Worm (Caenorhabditis elegans) whole organism, young adult: ENCODE results near the gene F23H11.5.

Experiments
- B0019.2 ChIP-seq: fragments of 200-800 bp; sonication (Bioruptor generic); conservative IDR thresholded peaks from 2 replicates; pipeline ENCODE4 v1.3.6; 2022; ENCODE audit warnings: missing genetic modification reagents, missing genetic modification characterization, missing compliant biosample characterization
- C06A6.2 ChIP-seq: fragments of 200-800 bp; sonication (Bioruptor generic); conservative IDR thresholded peaks from 2 replicates; pipeline ENCODE4 v1.3.6; 2022; ENCODE audit warnings: missing genetic modification characterization, missing compliant biosample characterization
- F22D6.2 ChIP-seq: sonication (generic microtip); optimal IDR thresholded peaks from 2 replicates; lab custom pipeline; 2016; ENCODE audit warnings: mild to moderate bottlenecking, missing genetic modification characterization, missing compliant biosample characterization
- F55B11.4 ChIP-seq: sonication (generic microtip); optimal IDR thresholded peaks from 2 replicates; lab custom pipeline; 2016; ENCODE audit warnings: missing compliant biosample characterization, missing genetic modification characterization, borderline replicate concordance; ENCODE audit not compliant: insufficient read depth
- Y53G8AR.9 ChIP-seq: fragments of 200-800 bp; sonication (Bioruptor generic); conservative IDR thresholded peaks from 2 replicates; pipeline ENCODE4 v1.3.6; 2022; ENCODE audit warnings: missing genetic modification reagents, missing genetic modification characterization, missing compliant biosample characterization
- Y95B8A.8 ChIP-seq: fragments of 200-800 bp; sonication (Bioruptor generic); IDR thresholded peaks from 2 replicates; pipeline ENCODE4 v1.3.6; 2022; ENCODE audit warnings: missing genetic modification reagents, missing genetic modification characterization, missing compliant biosample characterization
- attf-5 ChIP-seq: fragments of 200-800 bp; sonication (Bioruptor generic); optimal IDR thresholded peaks from 2 replicates; lab custom pipeline; 2018; ENCODE audit warnings: mild to moderate bottlenecking, missing genetic modification characterization, missing compliant biosample characterization
- attf-6 ChIP-seq: fragments of 200-800 bp; sonication (Bioruptor generic); IDR thresholded peaks from 2 replicates; pipeline ENCODE4 v1.3.6; 2022; ENCODE audit warnings: missing genetic modification reagents, missing genetic modification characterization, missing compliant biosample characterization
- bed-1 ChIP-seq: fragments of 200-800 bp; sonication (Bioruptor generic); IDR thresholded peaks from 2 replicates; pipeline ENCODE4 v1.3.6; 2022; ENCODE audit warnings: missing genetic modification reagents, missing genetic modification characterization, missing compliant biosample characterization
- die-1 ChIP-seq: sonication (generic microtip); optimal IDR thresholded peaks from 2 replicates; lab custom pipeline; 2016; ENCODE audit warnings: missing genotype, mild to moderate bottlenecking, missing genetic modification characterization, missing compliant biosample characterization
- efl-1 ChIP-seq: fragments of 150-350 bp; optimal IDR thresholded peaks from 2 replicates; lab custom pipeline; 2014; ENCODE audit warnings: missing biosample characterization, missing genetic modification reagents, missing genetic modification characterization
- hlh-26 ChIP-seq: fragments of 200-800 bp; sonication (Bioruptor generic); conservative IDR thresholded peaks from 2 replicates; pipeline ENCODE4 v1.3.6; 2022; ENCODE audit warnings: missing genetic modification reagents, missing genetic modification characterization, missing compliant biosample characterization
- hrde-1 ChIP-seq: sonication (generic microtip); optimal IDR thresholded peaks from 2 replicates; lab custom pipeline; 2016; ENCODE audit warnings: missing genetic modification characterization, mild to moderate bottlenecking, missing compliant biosample characterization, moderate library complexity, missing genotype, missing genetic modification reagents, borderline replicate concordance
- hsf-1 ChIP-seq: fragments of 200-800 bp; sonication (Bioruptor generic); IDR thresholded peaks from 2 replicates; pipeline ENCODE4 v1.3.6; 2022; ENCODE audit warnings: missing genetic modification reagents, missing genetic modification characterization, missing compliant biosample characterization
- let-607 ChIP-seq, 2 experiments: fragments of 200-800 bp in 1 of 2; sonication (Bioruptor generic) in 1 of 2; sonication (generic microtip) in 1 of 2; optimal IDR thresholded peaks; 2 replicates each; lab custom pipeline; 2016 to 2018; ENCODE audit warnings: mild to moderate bottlenecking in 2 of 2, missing compliant biosample characterization in 2 of 2, missing genetic modification characterization in 2 of 2, moderate library complexity in 2 of 2, missing genotype in 1 of 2
- lin-26 ChIP-seq: fragments of 200-800 bp; sonication (Bioruptor generic); IDR thresholded peaks from 2 replicates; pipeline ENCODE4 v1.3.6; 2022; ENCODE audit warnings: missing genetic modification reagents, missing genetic modification characterization, missing compliant biosample characterization
- lin-40 ChIP-seq: sonication (generic microtip); optimal IDR thresholded peaks from 2 replicates; lab custom pipeline; 2016; ENCODE audit warnings: missing genetic modification characterization, mild to moderate bottlenecking, missing compliant biosample characterization, missing genotype, missing genetic modification reagents
- lir-1 ChIP-seq: fragments of 200-800 bp; sonication (Bioruptor generic); conservative IDR thresholded peaks from 2 replicates; pipeline ENCODE4 v1.3.6; 2022; ENCODE audit warnings: missing genetic modification reagents, missing genetic modification characterization, missing compliant biosample characterization
- lsl-1 ChIP-seq: fragments of 200-800 bp; sonication (Bioruptor generic); optimal IDR thresholded peaks from 2 replicates; lab custom pipeline; 2018; ENCODE audit warnings: mild to moderate bottlenecking, missing genetic modification characterization, moderate library complexity, missing compliant biosample characterization
- lsy-27 ChIP-seq: sonication (generic microtip); optimal IDR thresholded peaks from 2 replicates; lab custom pipeline; 2017; ENCODE audit warnings: missing genetic modification characterization, mild to moderate bottlenecking, missing compliant biosample characterization, antibody characterized with exemption, missing genotype, borderline replicate concordance; ENCODE audit not compliant: insufficient read depth
- nhr-120 ChIP-seq: fragments of 200-800 bp; sonication (Bioruptor generic); IDR thresholded peaks from 2 replicates; pipeline ENCODE4 v1.3.6; 2022; ENCODE audit warnings: missing genetic modification characterization, missing compliant biosample characterization
- nhr-27 ChIP-seq: fragments of 200-800 bp; sonication (Bioruptor generic); optimal IDR thresholded peaks from 2 replicates; lab custom pipeline; 2018; ENCODE audit warnings: mild to moderate bottlenecking, missing genetic modification characterization, moderate library complexity, missing compliant biosample characterization
- nhr-80 ChIP-seq: sonication (generic microtip); optimal IDR thresholded peaks from 2 replicates; lab custom pipeline; 2016; ENCODE audit warnings: missing genetic modification characterization, missing compliant biosample characterization
- repo-1 ChIP-seq: sonication (generic microtip); optimal IDR thresholded peaks from 2 replicates; lab custom pipeline; 2017; ENCODE audit warnings: mild to moderate bottlenecking, missing genetic modification characterization, missing compliant biosample characterization
- rpc-1 ChIP-seq, 2 experiments: fragments of 150-350 bp in 1 of 2; sonication (generic microtip) in 1 of 2; optimal IDR thresholded peaks; 2 replicates each; lab custom pipeline; 2014 to 2018; ENCODE audit warnings: missing biosample characterization in 1 of 2, missing genetic modification characterization in 1 of 2, missing genetic modification reagents in 1 of 2, missing genotype in 1 of 2
- sdz-38 ChIP-seq: sonication (generic microtip); optimal IDR thresholded peaks from 2 replicates; lab custom pipeline; 2016; ENCODE audit warnings: missing genotype, missing genetic modification characterization, missing compliant biosample characterization
- sea-2 ChIP-seq: fragments of 200-800 bp; sonication (Bioruptor generic); IDR thresholded peaks from 2 replicates; pipeline ENCODE4 v1.3.6; 2022; ENCODE audit warnings: missing genetic modification characterization, missing compliant biosample characterization
- snpc-1.1 ChIP-seq: sonication (generic microtip); optimal IDR thresholded peaks from 2 replicates; lab custom pipeline; 2017; ENCODE audit warnings: missing genetic modification characterization, mild to moderate bottlenecking, missing compliant biosample characterization, antibody characterized with exemption, moderate library complexity, missing genotype, missing genetic modification reagents; ENCODE audit not compliant: insufficient read depth
- snpc-3.4 ChIP-seq: sonication (generic microtip); optimal IDR thresholded peaks from 2 replicates; lab custom pipeline; 2017; ENCODE audit warnings: missing genetic modification characterization, mild to moderate bottlenecking, missing compliant biosample characterization, antibody characterized with exemption, moderate library complexity, missing genotype, missing genetic modification reagents
- snpc-4 ChIP-seq, 5 experiments: fragments of 150-350 bp in 1 of 5; sonication (generic microtip) in 4 of 5; optimal IDR thresholded peaks; 2 replicates each; lab custom pipeline; 2014 to 2018; ENCODE audit warnings: missing genetic modification characterization in 5 of 5, missing biosample characterization in 3 of 5, antibody characterized with exemption in 2 of 5, mild to moderate bottlenecking in 2 of 5, missing compliant biosample characterization in 2 of 5, missing genotype in 2 of 5, moderate library complexity in 2 of 5, missing genetic modification reagents in 1 of 5
- sptf-2 ChIP-seq: fragments of 200-800 bp; sonication (Bioruptor generic); optimal IDR thresholded peaks from 2 replicates; lab custom pipeline; 2018; ENCODE audit warnings: mild to moderate bottlenecking, missing genetic modification characterization, missing compliant biosample characterization
- unc-62 ChIP-seq: fragments of 150-350 bp; optimal IDR thresholded peaks from 2 replicates; lab custom pipeline; 2014; ENCODE audit warnings: missing biosample characterization, missing genetic modification reagents, missing genetic modification characterization
- ztf-18 ChIP-seq: sonication (generic microtip); optimal IDR thresholded peaks from 2 replicates; lab custom pipeline; 2016; ENCODE audit warnings: missing genotype, mild to moderate bottlenecking, missing genetic modification characterization, missing compliant biosample characterization
- ztf-26 ChIP-seq: sonication (generic microtip); optimal IDR thresholded peaks from 2 replicates; lab custom pipeline; 2017; ENCODE audit warnings: missing genetic modification characterization, missing compliant biosample characterization

Gene F23H11.5

ce11 chrIII:873432-873831, 37.0 kb downstream of the F23H11.5 start, which contains the start of gene clc-19:
clc-19 (minus strand) TSS chrIII:873566.
- TF ChIP-seq sptf-2 (no peak), unc-62 (peak; percentile 26), nhr-80 (tag; lab: Kevin White, UChicago) (peak; percentile 33)

ce11 chrIII:872373-872772, 38.0 kb downstream of the F23H11.5 start, which contains the start of the genes T24C4.3 and clc-20:
T24C4.3 (minus strand) TSS chrIII:872473.
clc-20 (plus strand) TSS chrIII:872583.
- TF ChIP-seq nhr-120 (no peak), nhr-27 (tag; lab: Kevin White, UChicago) (no peak), snpc-4 (GFP tag; optimal IDR thresholded peaks at IDR 0.05; lab: Kevin White, UChicago) (no peak), snpc-4 (tag; optimal IDR thresholded peaks at IDR 0.05; lab: Kevin White, UChicago) (no peak), ztf-26 (tag; lab: Kevin White, UChicago) (no peak), attf-6 (GFP tag; lab: Robert Waterston, UW) (no peak), die-1 (tag; lab: Kevin White, UChicago) (no peak), sdz-38 (tag; lab: Kevin White, UChicago) (no peak), repo-1 (tag; lab: Kevin White, UChicago) (no peak), F55B11.4 (tag; lab: Kevin White, UChicago) (no peak), hsf-1 (GFP tag; lab: Robert Waterston, UW) (no peak), snpc-3.4 (no peak), Y95B8A.8 (no peak), B0019.2 (GFP tag; lab: Robert Waterston, UW) (no peak), efl-1 (no peak), bed-1 (no peak), hrde-1 (tag; lab: Kevin White, UChicago) (no peak)

ce11 chrIII:870555-870954, 39.8 kb downstream of the F23H11.5 start:
- TF ChIP-seq hsf-1 (GFP tag; lab: Robert Waterston, UW): no peak
- TF ChIP-seq hrde-1 (tag; lab: Kevin White, UChicago): no peak
- TF ChIP-seq C06A6.2 (GFP tag; lab: Robert Waterston, UW): no peak
- TF ChIP-seq hlh-26 (GFP tag; lab: Robert Waterston, UW): no peak
- TF ChIP-seq F22D6.2 (tag; lab: Kevin White, UChicago): no peak
- TF ChIP-seq let-607 (tag; optimal IDR thresholded peaks at IDR 0.05; lab: Kevin White, UChicago): no peak
- no peak for TF ChIP-seq rpc-1 (optimal IDR thresholded peaks at IDR 0.05; lab: Kevin White, UChicago)
- TF ChIP-seq rpc-1 (tag; optimal IDR thresholded peaks at IDR 0.05; lab: Kevin White, UChicago): no peak
- TF ChIP-seq lin-40 (tag; lab: Kevin White, UChicago): no peak
- TF ChIP-seq sea-2 (GFP tag; lab: Robert Waterston, UW): no peak
- TF ChIP-seq lir-1 (GFP tag; lab: Robert Waterston, UW): no peak
- TF ChIP-seq lsl-1 (GFP tag; lab: Kevin White, UChicago): no peak
- TF ChIP-seq lin-26 (GFP tag; lab: Robert Waterston, UW): no peak
- TF ChIP-seq ztf-18 (tag; lab: Kevin White, UChicago): no peak
- TF ChIP-seq lsy-27: no peak
- no peak for TF ChIP-seq attf-5 (GFP tag; lab: Kevin White, UChicago)
- TF ChIP-seq snpc-1.1 (tag; lab: Kevin White, UChicago): no peak
- TF ChIP-seq Y53G8AR.9: no peak
- TF ChIP-seq bed-1: no peak
- no peak for TF ChIP-seq nhr-80 (tag; lab: Kevin White, UChicago)
- TF ChIP-seq, all 124 proteins: peak for 0
